Fruit fly (Drosophila melanogaster): ENCODE data around the gene CG2256.

- no peak for TF ChIP-seq net (GFP tag; optimal IDR thresholded peaks at IDR 0.05)
- no peak for TF ChIP-seq Ets96B (tag; optimal IDR thresholded peaks at IDR 0.05)
- TF ChIP-seq svp (GFP tag), result peak; percentile 84
- TF ChIP-seq CG11294 (GFP tag; IDR thresholded peaks at IDR 0.05), result no peak
- no peak for TF ChIP-seq CG6854 (GFP tag; optimal IDR thresholded peaks at IDR 0.05)
- TF ChIP-seq Hr39 (GFP tag; optimal IDR thresholded peaks at IDR 0.05), result no peak
- TF ChIP-seq CG15336 (GFP tag; IDR thresholded peaks at IDR 0.05), result no peak
- TF ChIP-seq CG9139 (GFP tag; optimal IDR thresholded peaks at IDR 0.05), result no peak
- no peak for TF ChIP-seq CG8632 (GFP tag; optimal IDR thresholded peaks at IDR 0.05)
- no peak for TF ChIP-seq CG34406 (GFP tag; optimal IDR thresholded peaks at IDR 0.05)
- TF ChIP-seq CG11762 (GFP tag; optimal IDR thresholded peaks at IDR 0.05; ENCODE audit: insufficient read depth), result no peak
- TF ChIP-seq CG32006 (GFP tag; optimal IDR thresholded peaks at IDR 0.05), result peak; percentile 12
- no peak for TF ChIP-seq Lpt (GFP tag; optimal IDR thresholded peaks at IDR 0.05)
- TF ChIP-seq dac (GFP tag; optimal IDR thresholded peaks at IDR 0.05), result no peak
Measured at dm6 chrX:8060148-8060920, 26.7 kb downstream of the CG2256 start.

Data from whole organism, prepupa.